Fruit fly (Drosophila melanogaster) whole organism, embryonic: ENCODE data around the gene Mpc1.

Source experiments
- Atf3 ChIP-seq: fragments of 200-800 bp; sonication (Bioruptor generic); optimal IDR thresholded peaks from 3 replicates; lab custom pipeline; 2016; ENCODE audit warnings: missing biosample characterization, missing genetic modification characterization
- Bdp1 ChIP-seq: fragments of 200-800 bp; sonication (Bioruptor generic); optimal IDR thresholded peaks from 3 replicates; lab custom pipeline; 2016; ENCODE audit warnings: missing biosample characterization, missing genetic modification characterization
- CG10543 ChIP-seq: fragments of 200-800 bp; sonication (Bioruptor generic); optimal IDR thresholded peaks from 3 replicates; lab custom pipeline; 2017; ENCODE audit warnings: missing biosample characterization, mild to moderate bottlenecking, missing genetic modification characterization, moderate library complexity
- CG11723 ChIP-seq: fragments of 200-800 bp; sonication (Bioruptor generic); optimal IDR thresholded peaks from 2 replicates; lab custom pipeline; 2017; ENCODE audit warnings: missing biosample characterization, mild to moderate bottlenecking, missing genetic modification characterization
- CG12071 ChIP-seq: fragments of 200-800 bp; sonication (Bioruptor generic); optimal IDR thresholded peaks from 3 replicates; lab custom pipeline; 2018; ENCODE audit warnings: missing biosample characterization, mild to moderate bottlenecking, missing genetic modification characterization
- CG12155 ChIP-seq: fragments of 200-800 bp; sonication (Bioruptor generic); optimal IDR thresholded peaks from 3 replicates; lab custom pipeline; 2016; ENCODE audit warnings: missing biosample characterization, missing genetic modification characterization
- CG13624 ChIP-seq: fragments of 200-800 bp; sonication (Bioruptor generic); optimal IDR thresholded peaks from 2 replicates; lab custom pipeline; 2016; ENCODE audit warnings: missing biosample characterization, missing genetic modification characterization
- CG14965 ChIP-seq: fragments of 200-800 bp; sonication (Bioruptor generic); optimal IDR thresholded peaks from 2 replicates; lab custom pipeline; 2016; ENCODE audit warnings: missing biosample characterization, missing genetic modification characterization, borderline replicate concordance
- CG15479 ChIP-seq: fragments of 200-800 bp; sonication (Bioruptor generic); optimal IDR thresholded peaks from 3 replicates; lab custom pipeline; 2019; ENCODE audit warnings: missing biosample characterization, mild to moderate bottlenecking, missing genetic modification characterization, moderate library complexity
- CG17361 ChIP-seq: fragments of 200-800 bp; sonication (Bioruptor generic); IDR thresholded peaks from 3 replicates; pipeline ENCODE4 v1.3.6; 2022; ENCODE audit warnings: missing biosample characterization, missing genetic modification characterization
- CG31365 ChIP-seq: fragments of 200-800 bp; sonication (Bioruptor generic); optimal IDR thresholded peaks from 2 replicates; lab custom pipeline; 2018; ENCODE audit warnings: missing biosample characterization, mild to moderate bottlenecking, missing genetic modification characterization
- CG31441 ChIP-seq: fragments of 200-800 bp; sonication (Bioruptor generic); IDR thresholded peaks from 2 replicates; pipeline ENCODE4 v1.3.6; 2022; ENCODE audit warnings: missing biosample characterization, missing genetic modification characterization
- CG3726 ChIP-seq: fragments of 200-800 bp; sonication (Bioruptor generic); IDR thresholded peaks from 3 replicates; pipeline ENCODE4, ENCODE4 v1.3.6; 2022; ENCODE audit warnings: missing biosample characterization, missing genetic modification characterization
- CG3995 ChIP-seq: fragments of 200-800 bp; sonication (Bioruptor generic); optimal IDR thresholded peaks from 3 replicates; lab custom pipeline; 2016; ENCODE audit warnings: missing biosample characterization, missing genetic modification characterization
- CG4328 ChIP-seq: fragments of 200-800 bp; sonication (Bioruptor generic); optimal IDR thresholded peaks from 3 replicates; lab custom pipeline; 2017; ENCODE audit warnings: missing biosample characterization, missing genetic modification reagents, missing genetic modification characterization
- CG5245 ChIP-seq: fragments of 200-800 bp; sonication (Bioruptor generic); optimal IDR thresholded peaks from 3 replicates; lab custom pipeline; 2016; ENCODE audit warnings: missing biosample characterization, missing genetic modification characterization
- CG6683 ChIP-seq: fragments of 200-800 bp; sonication (Bioruptor generic); optimal IDR thresholded peaks from 2 replicates; lab custom pipeline; 2017; ENCODE audit warnings: missing biosample characterization, mild to moderate bottlenecking, missing genetic modification characterization, missing genetic modification reagents
- CG6689 ChIP-seq: fragments of 200-800 bp; sonication (Bioruptor generic); IDR thresholded peaks from 2 replicates; pipeline ENCODE4 v1.3.6; 2022; ENCODE audit warnings: missing biosample characterization, missing genetic modification characterization
- CG7745 ChIP-seq: fragments of 200-800 bp; sonication (Bioruptor generic); optimal IDR thresholded peaks from 2 replicates; lab custom pipeline; 2018; ENCODE audit warnings: missing biosample characterization, mild to moderate bottlenecking, missing genetic modification characterization, moderate library complexity
- CG8281 ChIP-seq: fragments of 200-800 bp; sonication (Bioruptor generic); optimal IDR thresholded peaks from 2 replicates; lab custom pipeline; 2018; ENCODE audit warnings: missing biosample characterization, mild to moderate bottlenecking, missing genetic modification characterization, moderate library complexity
- CG8944 ChIP-seq: fragments of 200-800 bp; sonication (Bioruptor generic); optimal IDR thresholded peaks from 3 replicates; lab custom pipeline; 2016; ENCODE audit warnings: missing biosample characterization, missing genetic modification characterization
- Doc2 ChIP-seq: fragments of 200-800 bp; sonication (Bioruptor generic); IDR thresholded peaks from 2 replicates; pipeline ENCODE4 v1.3.6; 2022; ENCODE audit warnings: missing biosample characterization, missing genetic modification characterization
- ERR ChIP-seq: fragments of 200-800 bp; sonication (Bioruptor generic); optimal IDR thresholded peaks from 2 replicates; lab custom pipeline; 2016; ENCODE audit warnings: missing biosample characterization, missing genetic modification characterization
- Ets65A ChIP-seq: fragments of 200-800 bp; sonication (Bioruptor generic); peaks from one replicate; lab custom pipeline; 2016; ENCODE audit warnings: missing biosample characterization, missing genetic modification characterization
- Fer2 ChIP-seq: fragments of 200-800 bp; sonication (Bioruptor generic); optimal IDR thresholded peaks from 2 replicates; lab custom pipeline; 2018; ENCODE audit warnings: missing biosample characterization, mild to moderate bottlenecking, missing genetic modification characterization, moderate library complexity
- Gsc ChIP-seq: fragments of 200-800 bp; sonication (Bioruptor generic); IDR thresholded peaks from 2 replicates; pipeline ENCODE4 v1.3.6; 2022; ENCODE audit warnings: missing biosample characterization, missing genetic modification characterization
- Gug ChIP-seq: fragments of 200-800 bp; sonication (Bioruptor generic); IDR thresholded peaks from 4 replicates; pipeline ENCODE4 v1.3.6; 2022; ENCODE audit warnings: missing biosample characterization, missing genetic modification characterization
- HmgD ChIP-seq: fragments of 200-800 bp; sonication (Bioruptor generic); optimal IDR thresholded peaks from 3 replicates; lab custom pipeline; 2016; ENCODE audit warnings: missing biosample characterization, missing genetic modification characterization
- Lhr ChIP-seq: fragments of 200-800 bp; sonication (Bioruptor generic); optimal IDR thresholded peaks from 3 replicates; lab custom pipeline; 2017; ENCODE audit warnings: mild to moderate bottlenecking, missing biosample characterization, missing genetic modification reagents, missing genetic modification characterization
- NC2β ChIP-seq: fragments of 200-800 bp; sonication (Bioruptor generic); optimal IDR thresholded peaks from 2 replicates; lab custom pipeline; 2016; ENCODE audit warnings: missing biosample characterization, missing genetic modification characterization
- Taf1 ChIP-seq: fragments of 200-800 bp; sonication (Bioruptor generic); IDR thresholded peaks from 2 replicates; pipeline ENCODE4 v1.3.6; 2022; ENCODE audit warnings: missing biosample characterization, missing genetic modification characterization
- al ChIP-seq: fragments of 200-800 bp; sonication (Bioruptor generic); IDR thresholded peaks from 2 replicates; pipeline ENCODE4 v1.3.6; 2022; ENCODE audit warnings: missing biosample characterization, missing genetic modification characterization
- corto ChIP-seq: fragments of 200-800 bp; sonication (Bioruptor generic); optimal IDR thresholded peaks from 2 replicates; lab custom pipeline; 2016; ENCODE audit warnings: missing biosample characterization, mild to moderate bottlenecking, missing genetic modification characterization, moderate library complexity
- crc ChIP-seq: fragments of 200-800 bp; sonication (Bioruptor generic); optimal IDR thresholded peaks from 2 replicates; lab custom pipeline; 2016; ENCODE audit warnings: missing biosample characterization, missing genetic modification characterization
- fd102C ChIP-seq: fragments of 200-800 bp; sonication (Bioruptor generic); optimal IDR thresholded peaks from 2 replicates; lab custom pipeline; 2018; ENCODE audit warnings: missing biosample characterization, mild to moderate bottlenecking, missing genetic modification characterization, moderate library complexity
- fd96Cb ChIP-seq: fragments of 200-800 bp; sonication (Bioruptor generic); optimal IDR thresholded peaks from 2 replicates; lab custom pipeline; 2018; ENCODE audit warnings: missing biosample characterization, mild to moderate bottlenecking, missing genetic modification characterization, moderate library complexity
- fru ChIP-seq: fragments of >200 bp; optimal IDR thresholded peaks from 2 replicates; lab custom pipeline; 2017
- gce ChIP-seq: fragments of 200-800 bp; sonication (Bioruptor generic); IDR thresholded peaks from 3 replicates; pipeline ENCODE4 v1.3.6; 2022; ENCODE audit warnings: missing biosample characterization, missing genetic modification characterization
- gcm ChIP-seq: fragments of 200-800 bp; sonication (Bioruptor generic); optimal IDR thresholded peaks from 2 replicates; lab custom pipeline; 2019; ENCODE audit warnings: missing biosample characterization, mild to moderate bottlenecking, missing genetic modification characterization, moderate library complexity
- grau ChIP-seq: fragments of 200-800 bp; optimal IDR thresholded peaks from 3 replicates; lab custom pipeline; 2019; ENCODE audit warnings: missing biosample characterization, mild to moderate bottlenecking, missing genetic modification characterization, moderate library complexity
- gt ChIP-seq: fragments of 200-800 bp; sonication (Bioruptor generic); IDR thresholded peaks from 2 replicates; pipeline ENCODE4 v1.3.6; 2022; ENCODE audit warnings: missing biosample characterization, missing genetic modification characterization
- her ChIP-seq: fragments of 200-800 bp; sonication (Bioruptor generic); optimal IDR thresholded peaks from 2 replicates; lab custom pipeline; 2016; ENCODE audit warnings: missing biosample characterization, missing genetic modification characterization
- klu ChIP-seq: fragments of 200-800 bp; sonication (Bioruptor generic); IDR thresholded peaks from 2 replicates; pipeline ENCODE4 v1.3.6; 2022; ENCODE audit warnings: missing biosample characterization, missing genetic modification characterization
- luna ChIP-seq: fragments of 200-800 bp; sonication (Bioruptor generic); optimal IDR thresholded peaks from 2 replicates; lab custom pipeline; 2016; ENCODE audit warnings: missing biosample characterization, missing genetic modification characterization
- pb ChIP-seq: fragments of 200-800 bp; sonication (Bioruptor generic); optimal IDR thresholded peaks from 3 replicates; lab custom pipeline; 2016; ENCODE audit warnings: missing biosample characterization, missing genetic modification characterization
- ro ChIP-seq: fragments of 200-800 bp; sonication (Bioruptor generic); IDR thresholded peaks from 2 replicates; pipeline ENCODE4 v1.3.6; 2022; ENCODE audit warnings: missing biosample characterization, missing genetic modification characterization
- scrt ChIP-seq: fragments of 200-800 bp; sonication (Bioruptor generic); optimal IDR thresholded peaks from 2 replicates; lab custom pipeline; 2018; ENCODE audit warnings: missing biosample characterization, mild to moderate bottlenecking, missing genetic modification characterization, moderate library complexity
- sens-2 ChIP-seq: fragments of 200-800 bp; sonication (Bioruptor generic); IDR thresholded peaks from 2 replicates; pipeline ENCODE4 v1.3.6; 2022; ENCODE audit warnings: missing biosample characterization, missing genetic modification characterization
- trh ChIP-seq: fragments of 200-800 bp; sonication (Bioruptor generic); optimal IDR thresholded peaks from 2 replicates; lab custom pipeline; 2016; ENCODE audit warnings: missing biosample characterization, missing genetic modification characterization
- twi ChIP-seq: fragments of 200-800 bp; optimal IDR thresholded peaks from 2 replicates; lab custom pipeline; 2019; ENCODE audit warnings: missing biosample characterization, mild to moderate bottlenecking, missing genetic modification characterization, moderate library complexity
- vnd ChIP-seq: fragments of 200-800 bp; sonication (Bioruptor generic); IDR thresholded peaks from 3 replicates; pipeline ENCODE4 v1.3.6; 2022; ENCODE audit warnings: missing biosample characterization, missing genetic modification characterization; ENCODE audit not compliant: partially characterized antibody
- wek ChIP-seq: fragments of 200-800 bp; sonication (Bioruptor generic); optimal IDR thresholded peaks from 3 replicates; lab custom pipeline; 2018; ENCODE audit warnings: missing biosample characterization, mild to moderate bottlenecking, missing genetic modification characterization, moderate library complexity

Mpc1 gene

dm6 chr3R:18913856-18914593 lies 14.4 kb downstream of the Mpc1 start (continued):
- TF ChIP-seq sens-2 (GFP tag; lab: Robert Waterston, UW) (no peak), CG6689 (no peak), CG3995 (GFP tag; lab: Kevin White, UChicago) (no peak), CG3726 (no peak), Atf3 (GFP tag; lab: Kevin White, UChicago) (no peak), corto (no peak), CG5245 (GFP tag; lab: Kevin White, UChicago) (no peak), ERR (GFP tag; lab: Kevin White, UChicago) (no peak), vnd (no peak), crc (GFP tag; lab: Kevin White, UChicago) (no peak), grau (tag; lab: Kevin White, UChicago) (no peak), CG6683 (no peak), CG14965 (no peak), trh (GFP tag; lab: Kevin White, UChicago) (no peak), CG31365 (tag; lab: Kevin White, UChicago) (no peak), CG11723 (GFP tag; lab: Kevin White, UChicago) (no peak), CG17361 (peak; percentile 75), fd102C (GFP tag; lab: Kevin White, UChicago) (no peak), Gsc (GFP tag; lab: Robert Waterston, UW) (no peak), CG10543 (GFP tag; lab: Kevin White, UChicago) (no peak), CG8281 (tag; lab: Kevin White, UChicago) (no peak), CG15479 (GFP tag; lab: Kevin White, UChicago) (peak; percentile 61), pb (GFP tag; lab: Kevin White, UChicago) (no peak), her (no peak), NC2β (GFP tag; lab: Kevin White, UChicago) (no peak), Fer2 (no peak), wek (GFP tag; lab: Kevin White, UChicago) (no peak), CG7745 (tag; lab: Kevin White, UChicago) (no peak), CG31441 (GFP tag; lab: Robert Waterston, UW) (peak; percentile 32; the same call in 1 of the 2 replicates), Gug (GFP tag; lab: Robert Waterston, UW) (no peak), klu (no peak), Doc2 (GFP tag; lab: Robert Waterston, UW) (no peak), CG8944 (GFP tag; lab: Kevin White, UChicago) (no peak), luna (GFP tag; lab: Kevin White, UChicago) (no peak), scrt (GFP tag; lab: Kevin White, UChicago) (no peak), fru (lab: Kevin White, UChicago) (no peak), al (GFP tag; lab: Robert Waterston, UW) (no peak), gcm (GFP tag; lab: Kevin White, UChicago) (no peak), Taf1 (no peak), gce (GFP tag; lab: Robert Waterston, UW) (no peak), Bdp1 (no peak), Lhr (no peak), HmgD (GFP tag; lab: Kevin White, UChicago) (no peak), ro (no peak), gt (GFP tag; lab: Robert Waterston, UW) (no peak), CG13624 (GFP tag; lab: Kevin White, UChicago) (no peak), CG12155 (GFP tag; lab: Kevin White, UChicago) (no peak), CG12071 (no peak), Ets65A (no peak), fd96Cb (tag; lab: Kevin White, UChicago) (no peak), twi (tag; lab: Kevin White, UChicago) (no peak), CG4328 (GFP tag; lab: Kevin White, UChicago) (no peak)
